Worm (Caenorhabditis elegans) whole organism, L2 larva: ENCODE results near the gene lgc-42.

Experiments
- C34F6.9 ChIP-seq: fragments of 150-350 bp; optimal IDR thresholded peaks from 2 replicates; lab custom pipeline; 2014; ENCODE audit warnings: missing biosample characterization, missing genetic modification characterization
- F13H6.1 ChIP-seq: sonication (generic microtip); optimal IDR thresholded peaks from 2 replicates; lab custom pipeline; 2016; ENCODE audit warnings: missing genetic modification characterization, missing compliant biosample characterization
- ZK546.5 ChIP-seq: sonication (generic microtip); optimal IDR thresholded peaks from 2 replicates; lab custom pipeline; 2017; ENCODE audit warnings: missing biosample characterization, missing genetic modification characterization
- alr-1 ChIP-seq: fragments of 150-350 bp; optimal IDR thresholded peaks from 2 replicates; lab custom pipeline; 2014; ENCODE audit warnings: missing biosample characterization, missing genetic modification characterization
- dmd-4 ChIP-seq: sonication (generic microtip); optimal IDR thresholded peaks from 2 replicates; lab custom pipeline; 2017; ENCODE audit warnings: missing biosample characterization, missing genetic modification characterization
- egl-27 ChIP-seq: sonication (generic microtip); optimal IDR thresholded peaks from 3 replicates; lab custom pipeline; 2017; ENCODE audit warnings: missing biosample characterization, missing genetic modification reagents, missing genetic modification characterization
- elt-1 ChIP-seq: fragments of 150-350 bp; optimal IDR thresholded peaks from 2 replicates; lab custom pipeline; 2014; ENCODE audit warnings: missing biosample characterization, missing genetic modification characterization
- elt-3 ChIP-seq: sonication (generic microtip); optimal IDR thresholded peaks from 2 replicates; lab custom pipeline; 2017; ENCODE audit warnings: missing biosample characterization, missing genetic modification characterization
- fos-1 ChIP-seq: fragments of 150-350 bp; optimal IDR thresholded peaks from 2 replicates; lab custom pipeline; 2014; ENCODE audit warnings: missing biosample characterization, missing genetic modification characterization
- lin-11 ChIP-seq: fragments of 150-350 bp; sonication (generic microtip); optimal IDR thresholded peaks from 2 replicates; lab custom pipeline; 2014; ENCODE audit warnings: missing biosample characterization, missing genetic modification characterization, inconsistent platforms, mixed read lengths
- lsy-2 ChIP-seq, 2 experiments: fragments of 150-350 bp in 1 of 2; sonication (generic microtip) in 1 of 2; optimal IDR thresholded peaks; 2 replicates each; lab custom pipeline; 2014 to 2017; ENCODE audit warnings: missing biosample characterization in 2 of 2, missing genetic modification characterization in 2 of 2
- mab-5 ChIP-seq: fragments of 150-350 bp; optimal IDR thresholded peaks from 2 replicates; lab custom pipeline; 2014; ENCODE audit warnings: missing biosample characterization, missing genetic modification characterization
- mbf-1 ChIP-seq: sonication (generic microtip); optimal IDR thresholded peaks from 2 replicates; lab custom pipeline; 2017; ENCODE audit warnings: missing biosample characterization, missing genetic modification characterization
- mdl-1 ChIP-seq, 2 experiments: fragments of 150-350 bp in 1 of 2; sonication (generic microtip) in 1 of 2; optimal IDR thresholded peaks; 2 replicates each; lab custom pipeline; 2017; ENCODE audit warnings: missing biosample characterization in 2 of 2, missing genetic modification characterization in 2 of 2
- nhr-10 ChIP-seq: sonication (generic microtip); optimal IDR thresholded peaks from 2 replicates; lab custom pipeline; 2017; ENCODE audit warnings: missing biosample characterization, missing genetic modification characterization
- nhr-129 ChIP-seq: fragments of 150-350 bp; optimal IDR thresholded peaks from 2 replicates; lab custom pipeline; 2014; ENCODE audit warnings: missing biosample characterization, missing genetic modification characterization
- nhr-237 ChIP-seq: fragments of 150-350 bp; optimal IDR thresholded peaks from 2 replicates; lab custom pipeline; 2014; ENCODE audit warnings: missing biosample characterization, missing genetic modification characterization
- nhr-25 ChIP-seq: fragments of 150-350 bp; sonication (generic microtip); optimal IDR thresholded peaks from 3 replicates; lab custom pipeline; 2014; ENCODE audit warnings: missing biosample characterization, missing genetic modification characterization
- nhr-6 ChIP-seq: fragments of 150-350 bp; optimal IDR thresholded peaks from 2 replicates; lab custom pipeline; 2014; ENCODE audit warnings: missing biosample characterization, missing genetic modification characterization
- nhr-77 ChIP-seq: fragments of 150-350 bp; optimal IDR thresholded peaks from 2 replicates; lab custom pipeline; 2014; ENCODE audit warnings: missing biosample characterization, missing genetic modification characterization
- peb-1 ChIP-seq: fragments of 150-350 bp; optimal IDR thresholded peaks from 2 replicates; lab custom pipeline; 2014; ENCODE audit warnings: missing biosample characterization, missing genetic modification characterization
- sem-4 ChIP-seq: fragments of 150-350 bp; optimal IDR thresholded peaks from 2 replicates; lab custom pipeline; 2014; ENCODE audit warnings: missing biosample characterization, missing genetic modification reagents, missing genetic modification characterization
- skn-1 ChIP-seq: sonication (generic microtip); optimal IDR thresholded peaks from 2 replicates; lab custom pipeline; 2017; ENCODE audit warnings: missing biosample characterization, missing genetic modification characterization
- sma-3 ChIP-seq: sonication (generic microtip); optimal IDR thresholded peaks from 2 replicates; lab custom pipeline; 2016; ENCODE audit warnings: missing genetic modification reagents, missing genetic modification characterization, missing compliant biosample characterization
- sma-9 ChIP-seq, 2 experiments: fragments of 150-350 bp in 1 of 2; sonication (generic microtip) in 1 of 2; optimal IDR thresholded peaks; 2 replicates each; lab custom pipeline; 2014 to 2016; ENCODE audit warnings: missing genetic modification characterization in 2 of 2, mild to moderate bottlenecking in 1 of 2, missing biosample characterization in 1 of 2, missing compliant biosample characterization in 1 of 2, missing genetic modification reagents in 1 of 2, moderate library complexity in 1 of 2
- unc-39 ChIP-seq: fragments of 150-350 bp; optimal IDR thresholded peaks from 2 replicates; lab custom pipeline; 2014; ENCODE audit warnings: missing biosample characterization, missing genetic modification characterization
- unc-55 ChIP-seq: fragments of 150-350 bp; sonication (generic microtip); optimal IDR thresholded peaks from 3 replicates; lab custom pipeline; 2014; ENCODE audit warnings: missing biosample characterization, missing genetic modification reagents, missing genetic modification characterization
- unc-62 ChIP-seq: fragments of 150-350 bp; optimal IDR thresholded peaks from 2 replicates; lab custom pipeline; 2014; ENCODE audit warnings: missing biosample characterization, missing genetic modification reagents, missing genetic modification characterization
- ztf-1 ChIP-seq: fragments of 200-800 bp; sonication (Bioruptor generic); conservative IDR thresholded peaks from 2 replicates; pipeline ENCODE4 v1.3.6; 2022; ENCODE audit warnings: missing genetic modification characterization, missing compliant biosample characterization
- ztf-11 ChIP-seq: sonication (generic microtip); optimal IDR thresholded peaks from 2 replicates; lab custom pipeline; 2017; ENCODE audit warnings: missing biosample characterization, missing genetic modification characterization
- ztf-4 ChIP-seq: fragments of 150-350 bp; optimal IDR thresholded peaks from 2 replicates; lab custom pipeline; 2014; ENCODE audit warnings: missing biosample characterization, missing genetic modification characterization

The lgc-42 gene

ce11 chrIII:1976642-1977041 lies 21.0 kb upstream of the lgc-42 start, which contains the start of gene R155.3:
R155.3 (minus strand) TSS chrIII:1976742.
- TF ChIP-seq nhr-77 (tag; lab: Kevin White, UChicago), result no peak
- TF ChIP-seq F13H6.1 (tag; lab: Kevin White, UChicago), result no peak
- TF ChIP-seq nhr-237 (tag; lab: Kevin White, UChicago), result no peak
- TF ChIP-seq sma-3 (GFP tag; lab: Kevin White, UChicago), result no peak
- no peak for TF ChIP-seq dmd-4 (tag; lab: Kevin White, UChicago)

ce11 chrIII:1977424-1977823 lies 20.2 kb upstream of the lgc-42 start:
- TF ChIP-seq unc-55 (GFP tag; lab: Kevin White, UChicago) (no peak), C34F6.9 (no peak), lsy-2 (tag; optimal IDR thresholded peaks at IDR 0.05; lab: Kevin White, UChicago) (no peak), mab-5 (tag; lab: Kevin White, UChicago) (no peak), ztf-4 (tag; lab: Kevin White, UChicago) (no peak), ztf-1 (GFP tag; lab: Robert Waterston, UW) (no peak), egl-27 (tag; lab: Kevin White, UChicago) (no peak), nhr-237 (tag; lab: Kevin White, UChicago) (no peak), nhr-25 (tag; lab: Kevin White, UChicago) (no peak), mdl-1 (tag; optimal IDR thresholded peaks at IDR 0.05; lab: Kevin White, UChicago) (no peak), unc-62 (GFP tag; lab: Kevin White, UChicago) (no peak), F13H6.1 (tag; lab: Kevin White, UChicago) (no peak), dmd-4 (tag; lab: Kevin White, UChicago) (no peak), ztf-11 (tag; lab: Kevin White, UChicago) (no peak), peb-1 (tag; lab: Kevin White, UChicago) (no peak)

DNA sequence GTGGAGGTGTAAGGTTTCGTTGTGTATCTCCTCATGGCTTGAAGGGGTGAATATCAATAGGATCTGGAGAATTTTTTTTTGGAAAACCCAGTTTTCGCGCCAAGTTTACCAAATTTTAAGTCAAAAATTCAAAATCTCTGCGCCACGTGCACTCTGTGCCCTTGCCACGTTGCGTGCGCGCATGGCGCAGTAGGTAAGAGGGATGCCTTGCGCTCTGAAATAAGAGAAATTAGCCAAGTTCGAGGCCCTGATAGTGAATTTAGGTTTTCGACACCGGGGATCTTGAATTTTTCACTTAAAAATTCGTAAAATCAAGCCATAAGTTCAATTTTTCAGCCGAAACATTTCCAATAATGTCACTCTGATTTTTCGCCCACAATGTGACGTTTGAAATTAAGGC lies 16.2 kb upstream of the lgc-42 start:
- TF ChIP-seq dmd-4 (tag; lab: Kevin White, UChicago) (no peak), mdl-1 (tag; optimal IDR thresholded peaks at IDR 0.05; lab: Kevin White, UChicago) (no peak), ZK546.5 (tag; lab: Kevin White, UChicago) (no peak), C34F6.9 (no peak), nhr-77 (tag; lab: Kevin White, UChicago) (no peak), sma-9 (GFP tag; optimal IDR thresholded peaks at IDR 0.05; lab: Kevin White, UChicago) (no peak), sma-9 (tag; optimal IDR thresholded peaks at IDR 0.05; lab: Kevin White, UChicago) (no peak), sma-3 (GFP tag; lab: Kevin White, UChicago) (no peak), nhr-129 (tag; lab: Kevin White, UChicago) (no peak), skn-1 (no peak), elt-3 (tag; lab: Kevin White, UChicago) (no peak), sem-4 (tag; lab: Kevin White, UChicago) (no peak), ztf-1 (GFP tag; lab: Robert Waterston, UW) (no peak), peb-1 (tag; lab: Kevin White, UChicago) (no peak), nhr-10 (tag; lab: Kevin White, UChicago) (no peak), mab-5 (tag; lab: Kevin White, UChicago) (no peak), unc-62 (GFP tag; lab: Kevin White, UChicago) (no peak)
- TF ChIP-seq, all 48 proteins: peak for 0

ce11 chrIII:1982597-1983244 lies 14.9 kb upstream of the lgc-42 start, which contains the start of gene srd-66:
srd-66 (minus strand) TSS chrIII:1982647.
- TF ChIP-seq sma-3 (GFP tag; lab: Kevin White, UChicago), result no peak

- TF ChIP-seq nhr-237 (tag; lab: Kevin White, UChicago) (no peak), unc-39 (tag; lab: Kevin White, UChicago) (no peak), ztf-1 (GFP tag; lab: Robert Waterston, UW) (no peak), alr-1 (tag; lab: Kevin White, UChicago) (no peak), nhr-25 (tag; lab: Kevin White, UChicago) (no peak), F13H6.1 (tag; lab: Kevin White, UChicago) (no peak)
Observed at ce11 chrIII:1984860-1985259, 12.8 kb upstream of the lgc-42 start, which contains the start of gene Y39A3B.7. Y39A3B.7 (minus strand) TSS chrIII:1984960.

ce11 chrIII:1987693-1988092 lies 10.0 kb upstream of the lgc-42 start, which contains the start of gene Y39A3B.8:
Y39A3B.8 (plus strand) TSS chrIII:1987993.
- TF ChIP-seq mdl-1 (tag; optimal IDR thresholded peaks at IDR 0.05; lab: Kevin White, UChicago), result no peak
- TF ChIP-seq egl-27 (tag; lab: Kevin White, UChicago), result no peak
- no peak for TF ChIP-seq fos-1 (tag; lab: Kevin White, UChicago)
- no peak for TF ChIP-seq sma-3 (GFP tag; lab: Kevin White, UChicago)
- TF ChIP-seq elt-1 (tag; lab: Kevin White, UChicago), result no peak
- no peak for TF ChIP-seq nhr-6
- TF ChIP-seq nhr-129 (tag; lab: Kevin White, UChicago), result no peak
- TF ChIP-seq mbf-1 (tag; lab: Kevin White, UChicago), result no peak
- no peak for TF ChIP-seq lin-11 (tag; lab: Kevin White, UChicago)
- no peak for TF ChIP-seq sem-4 (tag; lab: Kevin White, UChicago)
- TF ChIP-seq unc-55 (GFP tag; lab: Kevin White, UChicago), result no peak
- TF ChIP-seq, all 48 proteins: peak for 0
